Worm (Caenorhabditis elegans) whole organism, L1 larva: ENCODE results near the gene F47B8.2.
A peak's percentile ranks its signal among the peaks of the same experiment; 100 is the strongest.
"Not testable (repeated sequence)": the region's sequence is repeated elsewhere in the genome, so short reads cannot be mapped to it uniquely, and the experiment has no call there.

Source experiments
- C04F5.9 ChIP-seq: sonication (generic microtip); optimal IDR thresholded peaks from 2 replicates; lab custom pipeline; 2016; ENCODE audit warnings: missing genetic modification characterization, missing compliant biosample characterization
- C16A3.4 ChIP-seq: fragments of 150-350 bp; optimal IDR thresholded peaks from 2 replicates; lab custom pipeline; 2014; ENCODE audit warnings: missing biosample characterization, missing genetic modification characterization
- C34B4.2 ChIP-seq: sonication (generic microtip); optimal IDR thresholded peaks from 2 replicates; lab custom pipeline; 2017; ENCODE audit warnings: mild to moderate bottlenecking, missing genetic modification characterization, missing compliant biosample characterization
- F16B12.6 ChIP-seq: fragments of 150-350 bp; optimal IDR thresholded peaks from 2 replicates; lab custom pipeline; 2014; ENCODE audit warnings: missing biosample characterization, missing genetic modification characterization
- aha-1 ChIP-seq: fragments of 150-350 bp; optimal IDR thresholded peaks from 2 replicates; lab custom pipeline; 2014; ENCODE audit warnings: missing biosample characterization, missing genetic modification characterization
- alr-1 ChIP-seq: fragments of 200-800 bp; sonication (Bioruptor generic); optimal IDR thresholded peaks from 2 replicates; lab custom pipeline; 2018; ENCODE audit warnings: borderline replicate concordance, mild to moderate bottlenecking, missing genetic modification characterization, missing compliant biosample characterization
- blmp-1 ChIP-seq: fragments of 150-350 bp; optimal IDR thresholded peaks from 2 replicates; lab custom pipeline; 2014; ENCODE audit warnings: missing biosample characterization, missing genetic modification characterization
- ceh-8 ChIP-seq: fragments of 200-800 bp; sonication (Bioruptor generic); optimal IDR thresholded peaks from 2 replicates; lab custom pipeline; 2018; ENCODE audit warnings: mild to moderate bottlenecking, missing genetic modification characterization, moderate library complexity, missing compliant biosample characterization
- ceh-90 ChIP-seq: sonication (generic microtip); optimal IDR thresholded peaks from 2 replicates; lab custom pipeline; 2016; ENCODE audit warnings: missing genetic modification characterization, missing compliant biosample characterization
- dsc-1 ChIP-seq: sonication (generic microtip); optimal IDR thresholded peaks from 2 replicates; lab custom pipeline; 2016; ENCODE audit warnings: mild to moderate bottlenecking, missing genetic modification characterization, missing compliant biosample characterization
- egl-13 ChIP-seq: sonication (generic microtip); optimal IDR thresholded peaks from 2 replicates; lab custom pipeline; 2016; ENCODE audit warnings: missing genotype, missing genetic modification reagents, missing genetic modification characterization, missing compliant biosample characterization
- elt-3 ChIP-seq, 6 experiments: fragments of 150-350 bp in 1 of 6; sonication (generic microtip); optimal IDR thresholded peaks; 2 replicates each; lab custom pipeline; 2017 to 2018; ENCODE audit warnings: missing biosample characterization in 6 of 6, missing genetic modification characterization in 6 of 6, inconsistent platforms in 1 of 6
- fkh-4 ChIP-seq: sonication (generic microtip); optimal IDR thresholded peaks from 2 replicates; lab custom pipeline; 2016; ENCODE audit warnings: missing compliant biosample characterization, missing genetic modification characterization, borderline replicate concordance
- fos-1 ChIP-seq: fragments of 150-350 bp; optimal IDR thresholded peaks from 2 replicates; lab custom pipeline; 2014; ENCODE audit warnings: missing biosample characterization, missing genetic modification characterization
- hlh-17 ChIP-seq: fragments of 200-800 bp; sonication (Bioruptor generic); optimal IDR thresholded peaks from 2 replicates; lab custom pipeline; 2018; ENCODE audit warnings: missing genetic modification characterization, mild to moderate bottlenecking, missing compliant biosample characterization, moderate library complexity, borderline replicate concordance
- hpl-2 ChIP-seq: fragments of 150-350 bp; optimal IDR thresholded peaks from 2 replicates; lab custom pipeline; 2014; ENCODE audit warnings: missing biosample characterization, missing genetic modification reagents, missing genetic modification characterization
- irx-1 ChIP-seq: sonication (generic microtip); optimal IDR thresholded peaks from 2 replicates; lab custom pipeline; 2016; ENCODE audit warnings: missing genetic modification characterization, missing compliant biosample characterization
- isw-1 ChIP-seq: fragments of 200-800 bp; sonication (Bioruptor generic); IDR thresholded peaks from 2 replicates; pipeline ENCODE4 v1.3.6; 2022; ENCODE audit warnings: missing genetic modification characterization, missing compliant biosample characterization
- jun-1 ChIP-seq: fragments of 150-350 bp; optimal IDR thresholded peaks from 2 replicates; lab custom pipeline; 2014; ENCODE audit warnings: missing biosample characterization, missing genetic modification reagents, missing genetic modification characterization
- lin-14 ChIP-seq: fragments of 200-800 bp; sonication (Bioruptor generic); optimal IDR thresholded peaks from 2 replicates; lab custom pipeline; 2018; ENCODE audit warnings: mild to moderate bottlenecking, missing genetic modification characterization, moderate library complexity, missing compliant biosample characterization
- lin-35 ChIP-seq, 2 experiments: fragments of 150-350 bp; optimal IDR thresholded peaks; 2 replicates each; lab custom pipeline; 2014; ENCODE audit warnings: missing biosample characterization in 2 of 2, missing genetic modification characterization in 2 of 2, missing genetic modification reagents in 2 of 2
- lin-39 ChIP-seq: fragments of 150-350 bp; optimal IDR thresholded peaks from 2 replicates; lab custom pipeline; 2014; ENCODE audit warnings: missing biosample characterization, missing genetic modification reagents, missing genetic modification characterization
- lsy-2 ChIP-seq, 2 experiments: fragments of 150-350 bp; optimal IDR thresholded peaks; 2 replicates each; lab custom pipeline; 2014; ENCODE audit warnings: missing biosample characterization in 2 of 2, missing genetic modification characterization in 2 of 2
- mdl-1 ChIP-seq, 2 experiments: fragments of 150-350 bp; optimal IDR thresholded peaks; 2 replicates each; lab custom pipeline; 2014 to 2017; ENCODE audit warnings: missing biosample characterization in 2 of 2, missing genetic modification characterization in 2 of 2, inconsistent platforms in 1 of 2
- mef-2 ChIP-seq: fragments of 150-350 bp; optimal IDR thresholded peaks from 2 replicates; lab custom pipeline; 2014; ENCODE audit warnings: missing biosample characterization, missing genetic modification characterization
- mep-1 ChIP-seq: fragments of 150-350 bp; optimal IDR thresholded peaks from 2 replicates; lab custom pipeline; 2014; ENCODE audit warnings: missing biosample characterization, missing genetic modification characterization
- nhr-11 ChIP-seq: fragments of 150-350 bp; optimal IDR thresholded peaks from 2 replicates; lab custom pipeline; 2014; ENCODE audit warnings: missing biosample characterization, missing genetic modification characterization
- nhr-84 ChIP-seq: sonication (generic microtip); optimal IDR thresholded peaks from 2 replicates; lab custom pipeline; 2017; ENCODE audit warnings: missing biosample characterization, missing genetic modification characterization
- pax-3 ChIP-seq: fragments of 200-800 bp; sonication (Bioruptor generic); optimal IDR thresholded peaks from 2 replicates; lab custom pipeline; 2018; ENCODE audit warnings: mild to moderate bottlenecking, missing genetic modification characterization, moderate library complexity, missing compliant biosample characterization
- pqm-1 ChIP-seq: sonication (generic microtip); optimal IDR thresholded peaks from 3 replicates; lab custom pipeline; 2017; ENCODE audit warnings: missing biosample characterization, missing genetic modification characterization
- rnt-1 ChIP-seq: sonication (generic microtip); optimal IDR thresholded peaks from 2 replicates; lab custom pipeline; 2016; ENCODE audit warnings: mild to moderate bottlenecking, missing genetic modification characterization, moderate library complexity, missing compliant biosample characterization
- skn-1 ChIP-seq: fragments of 150-350 bp; optimal IDR thresholded peaks from 2 replicates; lab custom pipeline; 2014; ENCODE audit warnings: missing biosample characterization, missing genetic modification characterization
- snpc-4 ChIP-seq: fragments of 150-350 bp; optimal IDR thresholded peaks from 2 replicates; lab custom pipeline; 2014; ENCODE audit warnings: missing biosample characterization, missing genetic modification characterization
- snu-23 ChIP-seq: sonication (generic microtip); optimal IDR thresholded peaks from 2 replicates; lab custom pipeline; 2016; ENCODE audit warnings: missing genetic modification characterization, missing compliant biosample characterization
- sox-4 ChIP-seq: sonication (generic microtip); optimal IDR thresholded peaks from 2 replicates; lab custom pipeline; 2016; ENCODE audit warnings: missing genetic modification characterization, missing compliant biosample characterization
- sptf-1 ChIP-seq: fragments of 150-350 bp; optimal IDR thresholded peaks from 2 replicates; lab custom pipeline; 2014; ENCODE audit warnings: missing biosample characterization, missing genetic modification characterization
- sup-37 ChIP-seq: fragments of 200-800 bp; sonication (Bioruptor generic); optimal IDR thresholded peaks from 2 replicates; lab custom pipeline; 2018; ENCODE audit warnings: mild to moderate bottlenecking, missing genetic modification characterization, missing compliant biosample characterization
- swsn-7 ChIP-seq: sonication (generic microtip); optimal IDR thresholded peaks from 2 replicates; lab custom pipeline; 2016; ENCODE audit warnings: missing genetic modification characterization, missing compliant biosample characterization
- tbx-2 ChIP-seq: sonication (generic microtip); optimal IDR thresholded peaks from 2 replicates; lab custom pipeline; 2016; ENCODE audit warnings: missing genetic modification characterization, missing compliant biosample characterization
- tlp-1 ChIP-seq: fragments of 150-350 bp; optimal IDR thresholded peaks from 2 replicates; lab custom pipeline; 2014; ENCODE audit warnings: missing biosample characterization, missing genetic modification characterization
- unc-62 ChIP-seq: fragments of 150-350 bp; optimal IDR thresholded peaks from 2 replicates; lab custom pipeline; 2014; ENCODE audit warnings: missing biosample characterization, missing genetic modification reagents, missing genetic modification characterization
- unc-98 ChIP-seq: fragments of 200-800 bp; sonication (Bioruptor generic); IDR thresholded peaks from 2 replicates; pipeline ENCODE4 v1.3.6; 2022; ENCODE audit warnings: missing genetic modification characterization, missing compliant biosample characterization
- zag-1 ChIP-seq: fragments of 150-350 bp; optimal IDR thresholded peaks from 2 replicates; lab custom pipeline; 2014; ENCODE audit warnings: missing biosample characterization, missing genetic modification characterization
- ztf-11 ChIP-seq, 2 experiments: sonication (generic microtip); optimal IDR thresholded peaks; 2 replicates each; lab custom pipeline; 2016 to 2017; ENCODE audit warnings: missing genetic modification characterization in 2 of 2, missing biosample characterization in 1 of 2, missing compliant biosample characterization in 1 of 2

Gene F47B8.2

ce11 chrV:14282222-14282709 is 34.2 kb downstream of the F47B8.2 start, which contains the start of the genes srt-74 and F40G12.9:
Gene srt-74, minus strand, starts transcription at chrV:14282322.
Gene F40G12.9, plus strand, starts transcription at chrV:14282659.
- TF ChIP-seq egl-13 (tag; lab: Kevin White, UChicago): no peak
- no peak for TF ChIP-seq rnt-1 (tag; lab: Kevin White, UChicago)
- no peak for TF ChIP-seq hpl-2 (GFP tag; lab: Kevin White, UChicago)
- TF ChIP-seq fkh-4 (tag; lab: Kevin White, UChicago): no peak
- no peak for TF ChIP-seq alr-1 (tag; lab: Kevin White, UChicago)
- TF ChIP-seq aha-1: no peak
- TF ChIP-seq C34B4.2: no peak
- TF ChIP-seq sox-4 (tag; lab: Kevin White, UChicago): no peak
- TF ChIP-seq lsy-2 (tag; optimal IDR thresholded peaks at IDR 0.05; lab: Kevin White, UChicago): no peak
- no peak for TF ChIP-seq unc-62
- no peak for TF ChIP-seq zag-1 (tag; lab: Kevin White, UChicago)
- no peak for TF ChIP-seq snpc-4 (tag; lab: Kevin White, UChicago)
- TF ChIP-seq ztf-11 (tag; optimal IDR thresholded peaks at IDR 0.05; lab: Kevin White, UChicago): no peak
- no peak for TF ChIP-seq lin-39
- no peak for TF ChIP-seq swsn-7 (tag; lab: Kevin White, UChicago)

- no peak for TF ChIP-seq ceh-8 (GFP tag; lab: Kevin White, UChicago)
- TF ChIP-seq unc-98 (GFP tag; lab: Robert Waterston, UW): no peak
- no peak for TF ChIP-seq rnt-1 (tag; lab: Kevin White, UChicago)
- TF ChIP-seq snpc-4 (tag; lab: Kevin White, UChicago): no peak
- TF ChIP-seq tbx-2: no peak
- TF ChIP-seq snu-23: no peak
- TF ChIP-seq lin-39: no peak
- no peak for TF ChIP-seq lin-35 (GFP tag; optimal IDR thresholded peaks at IDR 0.05; lab: Kevin White, UChicago)
- TF ChIP-seq tlp-1 (tag; lab: Kevin White, UChicago): no peak
- TF ChIP-seq F16B12.6 (tag; lab: Kevin White, UChicago): no peak
- no peak for TF ChIP-seq aha-1
- TF ChIP-seq C16A3.4 (tag; lab: Kevin White, UChicago): no peak
- TF ChIP-seq sox-4 (tag; lab: Kevin White, UChicago): no peak
- no peak for TF ChIP-seq lsy-2 (tag; optimal IDR thresholded peaks at IDR 0.05; lab: Kevin White, UChicago)
- TF ChIP-seq sptf-1 (tag; lab: Kevin White, UChicago): no peak
- TF ChIP-seq hpl-2 (GFP tag; lab: Kevin White, UChicago): no peak
- no peak for TF ChIP-seq skn-1
- TF ChIP-seq blmp-1 (tag; lab: Kevin White, UChicago): no peak
- TF ChIP-seq mep-1 (tag; lab: Kevin White, UChicago): no peak
- TF ChIP-seq unc-62: no peak
- TF ChIP-seq, all 84 proteins: peak for 0
Measured at ce11 chrV:14279777-14280176, 36.6 kb downstream of the F47B8.2 start, which contains the start of gene srt-33. Gene srt-33, minus strand, starts transcription at chrV:14279877.

ce11 chrV:14277456-14277855 is 39.0 kb downstream of the F47B8.2 start:
- TF ChIP-seq snpc-4 (tag; lab: Kevin White, UChicago): peak; percentile 40

- TF ChIP-seq C04F5.9 (tag; lab: Kevin White, UChicago); hlh-17 (GFP tag; lab: Kevin White, UChicago); pqm-1 (tag; lab: Kevin White, UChicago): not testable (repeated sequence)
Measured at ce11 chrV:14274268-14274667, 42.2 kb downstream of the F47B8.2 start, which contains the start of gene F40G12.7. Gene F40G12.7, plus strand, starts transcription at chrV:14274568.

- TF ChIP-seq ceh-90 (tag; lab: Kevin White, UChicago): no peak
- TF ChIP-seq pqm-1 (tag; lab: Kevin White, UChicago): no peak
- no peak for TF ChIP-seq mdl-1 (tag; optimal IDR thresholded peaks at IDR 0.05; lab: Kevin White, UChicago)
- TF ChIP-seq pax-3 (tag; lab: Kevin White, UChicago): no peak
- TF ChIP-seq fos-1 (tag; lab: Kevin White, UChicago): no peak
- no peak for TF ChIP-seq mep-1 (tag; lab: Kevin White, UChicago)
- no peak for TF ChIP-seq nhr-11 (tag; lab: Kevin White, UChicago)
- no peak for TF ChIP-seq irx-1 (tag; lab: Kevin White, UChicago)
- TF ChIP-seq sup-37 (GFP tag; lab: Kevin White, UChicago): no peak
- TF ChIP-seq elt-3 (tag; optimal IDR thresholded peaks at IDR 0.05; lab: Kevin White, UChicago): no peak
- no peak for TF ChIP-seq blmp-1 (tag; lab: Kevin White, UChicago)
- TF ChIP-seq mef-2 (tag; lab: Kevin White, UChicago): no peak
- TF ChIP-seq F16B12.6 (tag; lab: Kevin White, UChicago): no peak
- TF ChIP-seq lin-39: no peak
- TF ChIP-seq jun-1 (tag; lab: Kevin White, UChicago): no peak
- TF ChIP-seq nhr-84: no peak
- TF ChIP-seq isw-1 (GFP tag; lab: Robert Waterston, UW): no peak
- TF ChIP-seq dsc-1: no peak
- no peak for TF ChIP-seq lin-14 (GFP tag; lab: Kevin White, UChicago)
- no peak for TF ChIP-seq rnt-1 (tag; lab: Kevin White, UChicago)
Measured at ce11 chrV:14273019-14273418, 43.4 kb downstream of the F47B8.2 start, which contains the start of gene F40G12.6. Gene F40G12.6, minus strand, starts transcription at chrV:14273119.
